Worm (Caenorhabditis elegans) whole organism, late embryonic: ENCODE results near the gene F52C12.6.

Experiments
- ceh-14 ChIP-seq: sonication (generic microtip); optimal IDR thresholded peaks from 2 replicates; lab custom pipeline; 2016; ENCODE audit warnings: missing genotype, missing genetic modification characterization, missing compliant biosample characterization
- ceh-24 ChIP-seq: sonication (generic microtip); optimal IDR thresholded peaks from 2 replicates; lab custom pipeline; 2016; ENCODE audit warnings: mild to moderate bottlenecking, missing genetic modification characterization, missing compliant biosample characterization
- fkh-6 ChIP-seq: sonication (generic microtip); optimal IDR thresholded peaks from 2 replicates; lab custom pipeline; 2016; ENCODE audit warnings: missing genetic modification characterization, missing compliant biosample characterization
- nhr-11 ChIP-seq: fragments of 150-350 bp; optimal IDR thresholded peaks from 2 replicates; lab custom pipeline; 2014; ENCODE audit warnings: missing biosample characterization, missing genetic modification characterization
- pros-1 ChIP-seq: fragments of 150-350 bp; optimal IDR thresholded peaks from 2 replicates; lab custom pipeline; 2014; ENCODE audit warnings: missing biosample characterization, missing genetic modification reagents, missing genetic modification characterization
- ttx-3 ChIP-seq: sonication (generic microtip); optimal IDR thresholded peaks from 2 replicates; lab custom pipeline; 2016; ENCODE audit warnings: missing genetic modification reagents, missing genetic modification characterization, missing compliant biosample characterization
- unc-42 ChIP-seq: sonication (generic microtip); optimal IDR thresholded peaks from 2 replicates; lab custom pipeline; 2016; ENCODE audit warnings: missing genotype, missing genetic modification characterization, missing compliant biosample characterization

DNA sequence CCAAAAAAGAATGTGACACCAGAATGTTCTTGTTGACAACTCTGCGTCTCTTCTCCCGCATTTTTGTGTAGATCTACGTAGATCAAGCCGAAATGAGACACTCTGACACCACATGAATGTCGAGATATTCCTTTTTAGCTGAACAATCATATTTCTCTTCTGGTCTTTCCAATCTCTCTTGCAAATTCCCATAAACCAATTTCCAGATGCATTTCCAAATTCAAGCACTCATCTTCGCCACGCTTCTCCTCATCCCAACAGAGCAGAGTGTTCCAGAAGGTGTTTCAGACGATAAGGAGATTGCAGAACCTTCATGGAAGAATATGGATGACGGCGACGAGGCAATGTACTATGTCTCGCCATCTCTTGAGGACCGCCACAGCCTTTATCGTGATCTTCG, 23.3 kb downstream of the F52C12.6 start, which contains the start of gene Y76B12C.8:
- TF ChIP-seq ttx-3 (no peak), ceh-24 (no peak), nhr-11 (tag; lab: Kevin White, UChicago) (no peak), unc-42 (tag; lab: Kevin White, UChicago) (no peak), pros-1 (tag; lab: Kevin White, UChicago) (no peak), fkh-6 (no peak), ceh-14 (tag; lab: Kevin White, UChicago) (no peak)
